Worm (Caenorhabditis elegans): ENCODE measurements around the gene str-228.
"Not testable (repeated sequence)": the region's sequence is repeated elsewhere in the genome, so short reads cannot be mapped to it uniquely, and the experiment has no call there.

Gene str-228

ce11 chrV:3546517-3546916 is 36.5 kb downstream of the str-228 start, which contains the start of gene srbc-68:
Gene srbc-68, minus strand, starts transcription at chrV:3546617.
- TF ChIP-seq dao-5 (tag; optimal IDR thresholded peaks at IDR 0.05) (no peak), W03F9.2 (tag; optimal IDR thresholded peaks at IDR 0.05) (no peak), him-1 (tag; optimal IDR thresholded peaks at IDR 0.05) (no peak)

DNA sequence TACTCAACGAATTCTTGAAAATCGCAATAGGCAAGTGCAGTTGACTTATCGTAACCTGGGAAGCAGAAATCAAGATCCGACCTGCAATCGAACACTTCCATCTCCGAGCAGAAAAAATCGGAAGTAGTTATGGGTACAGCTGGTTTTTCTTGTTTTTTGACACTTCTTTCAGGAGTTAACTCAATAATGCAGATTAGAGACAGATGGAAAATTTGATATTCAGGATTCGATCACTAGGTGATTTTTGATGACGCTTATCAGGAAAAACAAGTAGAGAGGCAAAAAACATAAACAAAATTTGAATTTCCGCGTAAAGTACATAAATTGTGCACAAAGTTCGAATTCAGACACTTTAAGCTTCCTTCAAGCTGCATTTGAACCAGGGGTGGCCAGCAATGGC is 38.8 kb downstream of the str-228 start, which contains the start of gene srw-130:
srw-130 (minus strand) TSS at position 101 of the 400 bp plus-strand sequence.
- TF ChIP-seq dao-5 (tag; optimal IDR thresholded peaks at IDR 0.05): no peak
- TF ChIP-seq him-1 (tag; optimal IDR thresholded peaks at IDR 0.05): no peak
- TF ChIP-seq W03F9.2 (tag; optimal IDR thresholded peaks at IDR 0.05): no peak

DNA sequence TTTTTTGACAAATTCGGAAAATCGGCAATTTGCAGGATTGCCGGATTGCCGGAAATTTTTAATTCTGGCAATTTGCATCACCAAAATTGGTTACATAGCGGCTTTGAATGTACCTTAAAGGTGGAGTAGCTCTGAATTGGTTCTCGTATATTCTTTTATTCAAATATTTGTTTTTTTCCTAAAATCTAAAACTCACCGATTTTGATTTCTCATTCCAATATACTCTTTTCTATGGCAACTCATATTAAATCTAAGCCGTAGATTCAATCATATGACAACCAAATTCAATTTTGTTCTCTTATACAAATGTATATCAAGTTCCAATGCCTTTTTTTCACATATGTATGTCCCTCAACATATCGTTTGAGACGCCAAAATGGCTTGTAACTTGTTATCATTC is 39.6 kb downstream of the str-228 start, which contains the start of gene sri-21:
sri-21 (plus strand) TSS at position 301 of the 400 bp plus-strand sequence.
- no peak for TF ChIP-seq him-1 (tag; optimal IDR thresholded peaks at IDR 0.05)
- TF ChIP-seq dao-5 (tag; optimal IDR thresholded peaks at IDR 0.05): no peak
- TF ChIP-seq W03F9.2 (tag; optimal IDR thresholded peaks at IDR 0.05): no peak

ce11 chrV:3551765-3552164 is 41.8 kb downstream of the str-228 start, which contains the start of gene grl-28:
Gene grl-28, minus strand, starts transcription at chrV:3551865.
- TF ChIP-seq him-1 (tag; optimal IDR thresholded peaks at IDR 0.05) (no peak), W03F9.2 (tag; optimal IDR thresholded peaks at IDR 0.05) (no peak), dao-5 (tag; optimal IDR thresholded peaks at IDR 0.05) (no peak)

- TF ChIP-seq him-1 (tag; optimal IDR thresholded peaks at IDR 0.05) (no peak), W03F9.2 (tag; optimal IDR thresholded peaks at IDR 0.05) (no peak), dao-5 (tag; optimal IDR thresholded peaks at IDR 0.05) (no peak)
These were observed 42.9 kb downstream of the str-228 start, which contains the start of gene T24A6.20 for ce11 chrV:3552740-3553469. Gene T24A6.20, plus strand, starts transcription at chrV:3553134.

DNA sequence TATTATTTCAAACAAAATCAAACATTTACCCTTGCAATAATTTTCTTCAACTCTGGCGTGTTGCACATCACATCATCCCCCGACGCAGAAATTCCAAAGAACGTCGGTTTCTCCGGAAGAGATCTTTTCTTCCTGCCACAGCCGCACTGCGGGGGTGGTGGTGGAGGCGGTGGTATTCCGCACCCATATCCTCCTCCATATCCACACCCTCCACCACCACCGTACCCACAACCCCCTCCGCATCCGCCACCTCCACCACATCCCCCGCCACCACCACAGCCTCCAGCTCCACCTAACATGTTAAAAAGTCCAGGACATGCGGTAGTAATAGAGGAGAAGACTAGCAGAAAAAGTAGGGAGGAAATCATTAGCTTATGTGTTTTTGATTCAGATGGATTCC is 44.9 kb downstream of the str-228 start, which contains the start of gene grl-29:
grl-29 (minus strand) TSS at position 368 of the 400 bp plus-strand sequence.
- TF ChIP-seq dao-5 (tag; optimal IDR thresholded peaks at IDR 0.05): no peak
- TF ChIP-seq him-1 (tag; optimal IDR thresholded peaks at IDR 0.05): no peak

- no peak for TF ChIP-seq dao-5 (tag; optimal IDR thresholded peaks at IDR 0.05)
These were observed 46.0 kb downstream of the str-228 start, which contains the start of gene grl-30 for ce11 chrV:3555986-3556385. Gene grl-30, plus strand, starts transcription at chrV:3556286.

DNA sequence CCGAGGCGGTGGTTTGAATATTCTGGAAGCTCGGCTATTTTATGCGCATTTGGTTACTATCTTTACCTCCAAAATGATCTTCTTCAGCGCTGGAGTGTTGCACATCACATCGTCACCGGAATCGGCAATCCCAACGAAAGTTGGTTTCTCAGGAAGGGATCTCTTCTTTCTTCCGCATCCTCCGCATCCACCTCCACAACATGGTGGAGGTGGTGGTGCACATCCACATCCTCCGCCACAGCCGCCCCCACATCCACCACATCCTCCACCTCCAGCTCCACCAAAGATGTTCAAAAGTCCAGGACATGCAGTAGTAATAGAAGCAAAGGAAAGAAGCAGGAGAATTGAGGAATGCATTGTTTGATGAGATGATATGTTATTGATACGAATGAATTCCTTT is 47.4 kb downstream of the str-228 start, which contains the start of gene grl-31:
grl-31 (minus strand) TSS at position 357 of the 400 bp plus-strand sequence.
- TF ChIP-seq him-1 (tag; optimal IDR thresholded peaks at IDR 0.05): no peak

ce11 chrV:3558744-3559143 is 48.8 kb downstream of the str-228 start, which contains the start of gene T24A6.1:
Gene T24A6.1, plus strand, starts transcription at chrV:3559044.
- TF ChIP-seq W03F9.2, him-1, dao-5 (tag; optimal IDR thresholded peaks at IDR 0.05): not testable (repeated sequence)
